Worm (Caenorhabditis elegans) whole organism, L4 larva: ENCODE measurements around the gene ZK455.5.

Source experiments
- D1046.2 ChIP-seq: fragments of 200-800 bp; sonication (Bioruptor generic); IDR thresholded peaks from 2 replicates; pipeline ENCODE4 v1.3.6; 2022; ENCODE audit warnings: missing genetic modification characterization, missing compliant biosample characterization
- F44E2.7 ChIP-seq: fragments of 200-800 bp; sonication (Bioruptor generic); IDR thresholded peaks from 2 replicates; pipeline ENCODE4 v2.1.2; 2022; ENCODE audit warnings: missing genetic modification characterization, missing compliant biosample characterization
- T20F7.1 ChIP-seq: fragments of 200-800 bp; sonication (Bioruptor generic); optimal IDR thresholded peaks from 2 replicates; lab custom pipeline; 2018; ENCODE audit warnings: mild to moderate bottlenecking, missing genetic modification characterization, missing compliant biosample characterization
- T26A8.4 ChIP-seq: fragments of 200-800 bp; sonication (Bioruptor generic); IDR thresholded peaks from 2 replicates; pipeline ENCODE4 v1.3.6; 2022; ENCODE audit warnings: missing genetic modification characterization, missing compliant biosample characterization
- Y105C5A.15 ChIP-seq: fragments of 200-800 bp; sonication (Bioruptor generic); IDR thresholded peaks from 2 replicates; pipeline ENCODE4 v1.3.6; 2022; ENCODE audit warnings: missing genetic modification characterization, missing compliant biosample characterization
- Y48G9A.11 ChIP-seq: fragments of 200-800 bp; sonication (Bioruptor generic); IDR thresholded peaks from 2 replicates; pipeline ENCODE4 v1.3.6; 2022; ENCODE audit warnings: missing genetic modification reagents, missing genetic modification characterization, missing compliant biosample characterization
- ZK337.2 ChIP-seq: fragments of 200-800 bp; sonication (Bioruptor generic); IDR thresholded peaks from 2 replicates; pipeline ENCODE4 v1.3.6; 2022; ENCODE audit warnings: missing genetic modification reagents, missing genetic modification characterization, missing compliant biosample characterization
- arid-1 ChIP-seq: fragments of 200-800 bp; sonication (Bioruptor generic); conservative IDR thresholded peaks from 2 replicates; pipeline ENCODE4 v1.3.6; 2022; ENCODE audit warnings: missing genetic modification reagents, missing genetic modification characterization, missing compliant biosample characterization
- attf-4 ChIP-seq: sonication (generic microtip); optimal IDR thresholded peaks from 3 replicates; lab custom pipeline; 2017; ENCODE audit warnings: missing biosample characterization, missing genetic modification characterization
- ceh-20 ChIP-seq: fragments of 200-800 bp; sonication (Bioruptor generic); IDR thresholded peaks from 2 replicates; pipeline ENCODE4 v1.3.6; 2022; ENCODE audit warnings: missing genetic modification reagents, missing genetic modification characterization, missing compliant biosample characterization
- ceh-44 ChIP-seq: fragments of 200-800 bp; sonication (Bioruptor generic); IDR thresholded peaks from 2 replicates; pipeline ENCODE4 v1.3.6; 2022; ENCODE audit warnings: missing genetic modification reagents, missing genetic modification characterization, missing compliant biosample characterization
- ceh-62 ChIP-seq: sonication (generic microtip); optimal IDR thresholded peaks from 2 replicates; lab custom pipeline; 2017; ENCODE audit warnings: missing biosample characterization, missing genetic modification characterization
- ceh-82 ChIP-seq: sonication (generic microtip); optimal IDR thresholded peaks from 2 replicates; lab custom pipeline; 2017; ENCODE audit warnings: missing biosample characterization, missing genetic modification characterization
- ctbp-1 ChIP-seq: fragments of 200-800 bp; sonication (Bioruptor generic); IDR thresholded peaks from 2 replicates; pipeline ENCODE4 v1.3.6; 2022; ENCODE audit warnings: missing genetic modification reagents, missing genetic modification characterization, missing compliant biosample characterization
- daf-12 ChIP-seq: fragments of 150-350 bp; optimal IDR thresholded peaks from 2 replicates; lab custom pipeline; 2014; ENCODE audit warnings: missing biosample characterization, missing genetic modification reagents, missing genetic modification characterization
- daf-8 ChIP-seq: fragments of 200-800 bp; sonication (Bioruptor generic); IDR thresholded peaks from 2 replicates; pipeline ENCODE4 v1.3.6; 2022; ENCODE audit warnings: missing genetic modification characterization, missing compliant biosample characterization
- dmd-6 ChIP-seq: fragments of 200-800 bp; sonication (Bioruptor generic); IDR thresholded peaks from 2 replicates; pipeline ENCODE4 v1.3.6; 2022; ENCODE audit warnings: missing genetic modification reagents, missing genetic modification characterization, missing compliant biosample characterization
- dmd-8 ChIP-seq: fragments of 200-800 bp; sonication (Bioruptor generic); IDR thresholded peaks from 2 replicates; pipeline ENCODE4 v1.3.6; 2022; ENCODE audit warnings: missing genetic modification characterization, missing compliant biosample characterization
- dmd-9 ChIP-seq: fragments of 200-800 bp; sonication (Bioruptor generic); IDR thresholded peaks from 2 replicates; pipeline ENCODE4 v1.3.6; 2022; ENCODE audit warnings: missing genetic modification reagents, missing genetic modification characterization, missing compliant biosample characterization
- dve-1 ChIP-seq: sonication (generic microtip); optimal IDR thresholded peaks from 2 replicates; lab custom pipeline; 2017; ENCODE audit warnings: antibody characterized with exemption, mild to moderate bottlenecking, missing genetic modification characterization, missing compliant biosample characterization; ENCODE audit not compliant: insufficient read depth
- egl-43 ChIP-seq: fragments of 200-800 bp; sonication (Bioruptor generic); IDR thresholded peaks from 2 replicates; pipeline ENCODE4 v1.3.6; 2022; ENCODE audit warnings: missing genetic modification reagents, missing genetic modification characterization, missing compliant biosample characterization
- fkh-10 ChIP-seq: fragments of 150-350 bp; optimal IDR thresholded peaks from 2 replicates; lab custom pipeline; 2014; ENCODE audit warnings: missing biosample characterization, missing genetic modification reagents, missing genetic modification characterization
- fos-1 ChIP-seq: fragments of 150-350 bp; optimal IDR thresholded peaks from 2 replicates; lab custom pipeline; 2014; ENCODE audit warnings: missing biosample characterization, missing genetic modification characterization
- hmg-1.1 ChIP-seq: fragments of 200-800 bp; sonication (Bioruptor generic); IDR thresholded peaks from 2 replicates; pipeline ENCODE4 v1.3.6; 2022; ENCODE audit warnings: missing genetic modification reagents, missing genetic modification characterization, missing compliant biosample characterization
- jun-1 ChIP-seq: fragments of 150-350 bp; optimal IDR thresholded peaks from 2 replicates; lab custom pipeline; 2014; ENCODE audit warnings: missing biosample characterization, missing genetic modification reagents, missing genetic modification characterization
- lin-15B ChIP-seq: fragments of 150-350 bp; sonication (generic microtip); optimal IDR thresholded peaks from 3 replicates; lab custom pipeline; 2014; ENCODE audit warnings: missing biosample characterization, missing genetic modification characterization
- lin-29 ChIP-seq: fragments of 200-800 bp; sonication (Bioruptor generic); IDR thresholded peaks from 2 replicates; pipeline ENCODE4 v1.3.6; 2022; ENCODE audit warnings: missing genetic modification reagents, missing genetic modification characterization, missing compliant biosample characterization
- madf-5 ChIP-seq, 2 experiments: fragments of 200-800 bp; sonication (Bioruptor generic); IDR thresholded peaks; 2 replicates each; pipeline ENCODE4 v1.3.6; 2022; ENCODE audit warnings: missing compliant biosample characterization in 2 of 2, missing genetic modification characterization in 2 of 2
- madf-9 ChIP-seq: fragments of 200-800 bp; sonication (Bioruptor generic); conservative IDR thresholded peaks from 2 replicates; pipeline ENCODE4 v1.3.6; 2022; ENCODE audit warnings: missing genetic modification reagents, missing genetic modification characterization, missing compliant biosample characterization
- mes-2 ChIP-seq: sonication (generic microtip); optimal IDR thresholded peaks from 2 replicates; lab custom pipeline; 2016; ENCODE audit warnings: missing genotype, mild to moderate bottlenecking, missing genetic modification characterization, missing compliant biosample characterization; ENCODE audit not compliant: poor library complexity, severe bottlenecking
- mxl-2 ChIP-seq: fragments of 200-800 bp; sonication (Bioruptor generic); conservative IDR thresholded peaks from 2 replicates; pipeline ENCODE4 v1.3.6; 2022; ENCODE audit warnings: missing genetic modification reagents, missing genetic modification characterization, missing compliant biosample characterization
- nhr-10 ChIP-seq: fragments of 150-350 bp; optimal IDR thresholded peaks from 2 replicates; lab custom pipeline; 2014; ENCODE audit warnings: missing biosample characterization, missing genetic modification characterization
- nhr-11 ChIP-seq: fragments of 150-350 bp; optimal IDR thresholded peaks from 2 replicates; lab custom pipeline; 2014; ENCODE audit warnings: missing biosample characterization, missing genetic modification characterization
- nhr-111 ChIP-seq: fragments of 200-800 bp; sonication (Bioruptor generic); optimal IDR thresholded peaks from 2 replicates; lab custom pipeline; 2018; ENCODE audit warnings: mild to moderate bottlenecking, missing genetic modification characterization, missing compliant biosample characterization
- nhr-237 ChIP-seq: sonication (generic microtip); optimal IDR thresholded peaks from 2 replicates; lab custom pipeline; 2017; ENCODE audit warnings: missing biosample characterization, missing genetic modification characterization
- nhr-25 ChIP-seq: sonication (generic microtip); optimal IDR thresholded peaks from 2 replicates; lab custom pipeline; 2017; ENCODE audit warnings: missing genetic modification characterization, mild to moderate bottlenecking, missing compliant biosample characterization, antibody characterized with exemption, moderate library complexity, borderline replicate concordance; ENCODE audit not compliant: insufficient read depth
- nhr-42 ChIP-seq: fragments of 200-800 bp; sonication (Bioruptor generic); IDR thresholded peaks from 2 replicates; pipeline ENCODE4 v1.3.6; 2022; ENCODE audit warnings: missing genetic modification characterization, missing compliant biosample characterization
- nhr-6 ChIP-seq: fragments of 150-350 bp; optimal IDR thresholded peaks from 2 replicates; lab custom pipeline; 2014; ENCODE audit warnings: missing biosample characterization, missing genetic modification characterization
- nhr-76 ChIP-seq: fragments of 150-350 bp; optimal IDR thresholded peaks from 2 replicates; lab custom pipeline; 2014; ENCODE audit warnings: missing biosample characterization, missing genetic modification characterization
- nhr-77 ChIP-seq: fragments of 150-350 bp; optimal IDR thresholded peaks from 2 replicates; lab custom pipeline; 2014; ENCODE audit warnings: missing biosample characterization, missing genetic modification characterization
- pha-4 ChIP-seq, 2 experiments: fragments of 150-350 bp in 1 of 2; fragments of 200-800 bp in 1 of 2; sonication (Bioruptor generic) in 1 of 2; IDR thresholded peaks in 1 of 2; optimal IDR thresholded peaks in 1 of 2; 2 replicates each; pipeline versions ENCODE4 v1.3.6 to Lab custom; 2014 to 2022; ENCODE audit warnings: missing genetic modification characterization in 2 of 2, missing genetic modification reagents in 2 of 2, missing biosample characterization in 1 of 2, missing compliant biosample characterization in 1 of 2
- sdz-12 ChIP-seq: fragments of 200-800 bp; sonication (Bioruptor generic); optimal IDR thresholded peaks from 2 replicates; lab custom pipeline; 2018; ENCODE audit warnings: mild to moderate bottlenecking, missing genetic modification characterization, missing compliant biosample characterization
- skn-1 ChIP-seq: fragments of 150-350 bp; optimal IDR thresholded peaks from 2 replicates; lab custom pipeline; 2014; ENCODE audit warnings: missing biosample characterization, missing genetic modification characterization
- snpc-4 ChIP-seq: fragments of 150-350 bp; optimal IDR thresholded peaks from 2 replicates; lab custom pipeline; 2014; ENCODE audit warnings: missing biosample characterization, missing genetic modification characterization
- spr-1 ChIP-seq: sonication (generic microtip); optimal IDR thresholded peaks from 2 replicates; lab custom pipeline; 2016; ENCODE audit warnings: mild to moderate bottlenecking, missing genetic modification characterization, missing compliant biosample characterization
- unc-130 ChIP-seq: sonication (generic microtip); optimal IDR thresholded peaks from 2 replicates; lab custom pipeline; 2016; ENCODE audit warnings: missing genetic modification reagents, missing genetic modification characterization, missing compliant biosample characterization
- zag-1 ChIP-seq: fragments of 150-350 bp; optimal IDR thresholded peaks from 2 replicates; lab custom pipeline; 2014; ENCODE audit warnings: missing biosample characterization, missing genetic modification characterization
- zip-11 ChIP-seq: fragments of 200-800 bp; sonication (Bioruptor generic); IDR thresholded peaks from 2 replicates; pipeline ENCODE4 v1.3.6; 2022; ENCODE audit warnings: missing genetic modification characterization, missing compliant biosample characterization
- zip-2 ChIP-seq: fragments of 150-350 bp; optimal IDR thresholded peaks from 2 replicates; lab custom pipeline; 2014; ENCODE audit warnings: missing biosample characterization, missing genetic modification characterization
- ztf-11 ChIP-seq: fragments of 150-350 bp; optimal IDR thresholded peaks from 2 replicates; lab custom pipeline; 2014; ENCODE audit warnings: missing biosample characterization, missing genetic modification characterization
- ztf-7 ChIP-seq: fragments of 150-350 bp; optimal IDR thresholded peaks from 2 replicates; lab custom pipeline; 2014; ENCODE audit warnings: missing biosample characterization, missing genetic modification characterization

The ZK455.5 gene

ce11 chrX:11299642-11300307 lies 27.0 kb downstream of the ZK455.5 start, which contains the start of the genes snrp-40.1 and F08G12.3:
TSS of gene snrp-40.1 (minus strand) at chrX:11299784.
TSS of gene F08G12.3 (plus strand) at chrX:11300257.
- TF ChIP-seq ceh-82, result no peak
- no peak for TF ChIP-seq ZK337.2
- no peak for TF ChIP-seq Y48G9A.11 (GFP tag; lab: Robert Waterston, UW)
- TF ChIP-seq spr-1 (tag; lab: Kevin White, UChicago), result peak; percentile 35
- no peak for TF ChIP-seq zip-11 (GFP tag; lab: Robert Waterston, UW)
- no peak for TF ChIP-seq skn-1
- TF ChIP-seq Y105C5A.15, result no peak
- no peak for TF ChIP-seq pha-4 (GFP tag; IDR thresholded peaks at IDR 0.05; lab: Robert Waterston, UW)
- TF ChIP-seq pha-4 (tag; optimal IDR thresholded peaks at IDR 0.05; lab: Kevin White, UChicago), result no peak
- TF ChIP-seq madf-5 (GFP tag; IDR thresholded peaks at IDR 0.05; lab: Robert Waterston, UW), result no peak
- TF ChIP-seq daf-12, result no peak
- TF ChIP-seq nhr-10 (tag; lab: Kevin White, UChicago), result no peak
- peak; percentile 79 for TF ChIP-seq dmd-6 (GFP tag; lab: Robert Waterston, UW)
- TF ChIP-seq F44E2.7 (GFP tag; lab: Robert Waterston, UW), result no peak
- peak; percentile 47; the same call in 1 of the 2 replicates for TF ChIP-seq arid-1 (GFP tag; lab: Robert Waterston, UW)
- peak; percentile 73 for TF ChIP-seq egl-43
- TF ChIP-seq D1046.2 (GFP tag; lab: Robert Waterston, UW), result no peak
- no peak for TF ChIP-seq ceh-44
- TF ChIP-seq lin-15B (tag; lab: Kevin White, UChicago), result no peak
- no peak for TF ChIP-seq daf-8 (GFP tag; lab: Robert Waterston, UW)
- TF ChIP-seq ceh-62 (tag; lab: Kevin White, UChicago), result no peak
- TF ChIP-seq sdz-12 (GFP tag; lab: Kevin White, UChicago), result no peak
- TF ChIP-seq T20F7.1 (GFP tag; lab: Kevin White, UChicago), result peak; percentile 14
- no peak for TF ChIP-seq nhr-76 (tag; lab: Kevin White, UChicago)
- TF ChIP-seq jun-1 (tag; lab: Kevin White, UChicago), result peak; percentile 14
- no peak for TF ChIP-seq zip-2 (tag; lab: Kevin White, UChicago)
- peak; percentile 51; the same call in 1 of the 2 replicates for TF ChIP-seq T26A8.4 (GFP tag; lab: Robert Waterston, UW)
- TF ChIP-seq nhr-237 (tag; lab: Kevin White, UChicago), result no peak
- TF ChIP-seq nhr-25 (tag; lab: Kevin White, UChicago), result peak; percentile 71
- TF ChIP-seq ztf-11 (tag; lab: Kevin White, UChicago), result no peak
- TF ChIP-seq dve-1, result peak; percentile 89
- TF ChIP-seq lin-29, result no peak
- no peak for TF ChIP-seq mxl-2 (GFP tag; lab: Robert Waterston, UW)
- no peak for TF ChIP-seq dmd-9
- no peak for TF ChIP-seq ztf-7 (tag; lab: Kevin White, UChicago)
- TF ChIP-seq nhr-6 (tag; lab: Kevin White, UChicago), result peak; percentile 86
- TF ChIP-seq nhr-42 (GFP tag; lab: Robert Waterston, UW), result no peak
- TF ChIP-seq snpc-4, result no peak
- TF ChIP-seq zag-1 (tag; lab: Kevin White, UChicago), result no peak
- TF ChIP-seq hmg-1.1 (GFP tag; lab: Robert Waterston, UW), result peak; percentile 92
- TF ChIP-seq nhr-11 (tag; lab: Kevin White, UChicago), result peak; percentile 94
- TF ChIP-seq fkh-10, result peak; percentile 90
- no peak for TF ChIP-seq unc-130 (GFP tag; lab: Kevin White, UChicago)
- no peak for TF ChIP-seq dmd-8 (GFP tag; lab: Robert Waterston, UW)
- TF ChIP-seq ceh-20 (GFP tag; lab: Robert Waterston, UW), result 0 out of 2 replicates have a peak, but pooled peaks have one; percentile 33
- TF ChIP-seq madf-9, result peak; percentile 27
- peak; percentile 78 for TF ChIP-seq nhr-77 (tag; lab: Kevin White, UChicago)
- TF ChIP-seq ctbp-1 (GFP tag; lab: Robert Waterston, UW), result no peak; the same call in 1 of the 2 replicates
- TF ChIP-seq nhr-111, result no peak
- no peak for TF ChIP-seq attf-4 (tag; lab: Kevin White, UChicago)
- TF ChIP-seq mes-2 (tag; lab: Kevin White, UChicago), result peak; percentile 88
- TF ChIP-seq fos-1 (tag; lab: Kevin White, UChicago), result no peak
